Worm (Caenorhabditis elegans) whole organism, late embryonic: ENCODE results near the gene cpsf-4.

ENCODE experiments used
- T23F11.4 ChIP-seq: fragments of 200-800 bp; sonication (Bioruptor generic); optimal IDR thresholded peaks from 2 replicates; lab custom pipeline; 2018; ENCODE audit warnings: mild to moderate bottlenecking, missing genetic modification characterization, missing compliant biosample characterization
- ama-1 ChIP-seq: fragments of 150-350 bp; optimal IDR thresholded peaks from 2 replicates; lab custom pipeline; 2014
- elt-2 ChIP-seq: sonication (generic microtip); optimal IDR thresholded peaks from 2 replicates; lab custom pipeline; 2016; ENCODE audit warnings: missing genetic modification reagents, missing genetic modification characterization, missing compliant biosample characterization
- fkh-10 ChIP-seq: fragments of 150-350 bp; optimal IDR thresholded peaks from 2 replicates; lab custom pipeline; 2014; ENCODE audit warnings: missing biosample characterization, missing genetic modification reagents, missing genetic modification characterization
- fkh-6 ChIP-seq: sonication (generic microtip); optimal IDR thresholded peaks from 2 replicates; lab custom pipeline; 2016; ENCODE audit warnings: missing genetic modification characterization, missing compliant biosample characterization
- lin-11 ChIP-seq: fragments of 200-800 bp; sonication (Bioruptor generic); optimal IDR thresholded peaks from 2 replicates; lab custom pipeline; 2018; ENCODE audit warnings: mild to moderate bottlenecking, missing genetic modification characterization, missing compliant biosample characterization
- nhr-232 ChIP-seq: sonication (generic microtip); optimal IDR thresholded peaks from 2 replicates; lab custom pipeline; 2016; ENCODE audit warnings: missing genetic modification characterization, missing compliant biosample characterization
- pha-2 ChIP-seq: sonication (generic microtip); optimal IDR thresholded peaks from 2 replicates; lab custom pipeline; 2017; ENCODE audit warnings: mild to moderate bottlenecking, missing genetic modification characterization, missing compliant biosample characterization
- tbx-2 ChIP-seq: sonication (generic microtip); optimal IDR thresholded peaks from 2 replicates; lab custom pipeline; 2016; ENCODE audit warnings: missing genetic modification characterization, missing compliant biosample characterization

ce11 chrIV:12120536-12120935 lies 27.3 kb upstream of the cpsf-4 start:
- TF ChIP-seq lin-11: no peak
- no peak for TF ChIP-seq ama-1 (lab: Kevin White, UChicago)
- no peak for TF ChIP-seq T23F11.4
- TF ChIP-seq tbx-2 (tag; lab: Kevin White, UChicago): no peak
- TF ChIP-seq elt-2 (tag; lab: Kevin White, UChicago): no peak
- no peak for TF ChIP-seq pha-2 (tag; lab: Kevin White, UChicago)
- no peak for TF ChIP-seq fkh-6 (tag; lab: Kevin White, UChicago)
- no peak for TF ChIP-seq fkh-10
- TF ChIP-seq nhr-232: no peak
